Fruit fly (Drosophila melanogaster): ENCODE data around the gene CG8952.

DNA sequence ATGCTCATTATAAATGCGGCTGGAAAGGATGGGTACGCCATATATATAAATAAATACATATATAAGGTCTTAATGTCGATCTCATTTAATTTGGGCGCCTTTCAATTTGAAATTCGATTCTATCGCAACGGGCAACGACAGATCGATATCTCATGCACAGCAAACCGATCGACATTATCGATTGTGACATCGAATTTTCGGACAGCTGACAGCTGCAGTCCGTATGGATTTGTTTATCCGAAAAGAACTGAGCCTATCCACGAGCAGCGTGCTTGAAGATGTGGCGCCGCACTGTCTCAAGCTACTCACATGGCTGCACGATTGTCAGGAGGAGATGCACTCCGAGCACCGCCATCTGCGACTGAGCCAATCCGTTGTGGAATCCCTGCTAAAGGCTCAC lies 34.3 kb downstream of the CG8952 start, which contains the start of gene CG8191:
- TF ChIP-seq spab (GFP tag; optimal IDR thresholded peaks at IDR 0.05) (no peak), net (GFP tag; optimal IDR thresholded peaks at IDR 0.05) (no peak), Ets96B (tag; optimal IDR thresholded peaks at IDR 0.05) (no peak), salr (GFP tag; optimal IDR thresholded peaks at IDR 0.05) (no peak), esn (GFP tag; optimal IDR thresholded peaks at IDR 0.05) (no peak), CG8632 (GFP tag; optimal IDR thresholded peaks at IDR 0.05) (no peak), CG8119 (GFP tag; IDR thresholded peaks at IDR 0.05) (no peak), CG31627 (GFP tag; optimal IDR thresholded peaks at IDR 0.05) (no peak), svp (GFP tag) (no peak), CG6163 (GFP tag; IDR thresholded peaks at IDR 0.05) (no peak), eg (GFP tag; IDR thresholded peaks at IDR 0.05) (no peak), Met (GFP tag; optimal IDR thresholded peaks at IDR 0.05) (no peak)

All from whole organism, prepupa.